Worm (Caenorhabditis elegans): Measurements from ENCODE around the gene suds-3.

ce11 chrV:9937435-9937834 lies 6.6 kb downstream of the suds-3 start, which contains the start of gene srj-33:
- no peak for TF ChIP-seq him-1 (tag; optimal IDR thresholded peaks at IDR 0.05)
- TF ChIP-seq dao-5 (tag; optimal IDR thresholded peaks at IDR 0.05) = no peak
- TF ChIP-seq W03F9.2 (tag; optimal IDR thresholded peaks at IDR 0.05) = no peak

Data from whole organism, L4/young adult.